Worm (Caenorhabditis elegans): Measurements from ENCODE around the gene K07H8.5.

ce11 chrIV:8291232-8291631 is 23.1 kb downstream of the K07H8.5 start, which contains the start of gene K07H8.2:
- TF ChIP-seq lin-40 (tag; optimal IDR thresholded peaks at IDR 0.05) (no peak), rpc-1 (optimal IDR thresholded peaks at IDR 0.05) (no peak), rpc-1 (tag; optimal IDR thresholded peaks at IDR 0.05) (no peak), ztf-26 (tag; optimal IDR thresholded peaks at IDR 0.05) (no peak), C06A6.2 (GFP tag; conservative IDR thresholded peaks at IDR 0.05) (no peak), ceh-79 (tag; optimal IDR thresholded peaks at IDR 0.05) (no peak), K11D2.4 (GFP tag; IDR thresholded peaks at IDR 0.05) (no peak), dpl-1 (GFP tag; optimal IDR thresholded peaks at IDR 0.05) (no peak), atf-7 (tag; optimal IDR thresholded peaks at IDR 0.05) (no peak), ceh-58 (GFP tag; IDR thresholded peaks at IDR 0.05) (no peak)

Measured in whole organism, young adult.